Fruit fly (Drosophila melanogaster) whole organism, embryonic: ENCODE measurements around the gene CG5068.

Source experiments
- ATbp ChIP-seq: fragments of 200-800 bp; sonication (Bioruptor generic); optimal IDR thresholded peaks from 2 replicates; lab custom pipeline; 2017; ENCODE audit warnings: missing biosample characterization, mild to moderate bottlenecking, missing genetic modification characterization, missing genetic modification reagents
- Atf6 ChIP-seq: fragments of 200-800 bp; sonication (Bioruptor generic); IDR thresholded peaks from 2 replicates; pipeline ENCODE4 v1.3.6; 2022; ENCODE audit warnings: missing biosample characterization, missing genetic modification characterization
- B-H2 ChIP-seq: fragments of 200-800 bp; sonication (Bioruptor generic); optimal IDR thresholded peaks from 2 replicates; lab custom pipeline; 2018; ENCODE audit warnings: missing biosample characterization, mild to moderate bottlenecking, missing genetic modification characterization
- Bteb2 ChIP-seq: fragments of 200-800 bp; sonication (Bioruptor generic); optimal IDR thresholded peaks from 2 replicates; lab custom pipeline; 2016; ENCODE audit warnings: missing biosample characterization, missing genetic modification characterization
- CG10267 ChIP-seq: fragments of 200-800 bp; sonication (Bioruptor generic); optimal IDR thresholded peaks from 2 replicates; lab custom pipeline; 2018; ENCODE audit warnings: missing biosample characterization, mild to moderate bottlenecking, missing genetic modification characterization, moderate library complexity
- CG10462 ChIP-seq: fragments of 200-800 bp; sonication (Bioruptor generic); optimal IDR thresholded peaks from 2 replicates; lab custom pipeline; 2016; ENCODE audit warnings: missing biosample characterization, missing genetic modification characterization
- CG12104 ChIP-seq: fragments of 200-800 bp; sonication (Bioruptor generic); optimal IDR thresholded peaks from 3 replicates; lab custom pipeline; 2016; ENCODE audit warnings: missing biosample characterization, missing genetic modification characterization
- CG15011 ChIP-seq: fragments of 200-800 bp; sonication (Bioruptor generic); optimal IDR thresholded peaks from 3 replicates; lab custom pipeline; 2018; ENCODE audit warnings: missing biosample characterization, mild to moderate bottlenecking, missing genetic modification characterization
- CG17359 ChIP-seq: fragments of 200-800 bp; sonication (Bioruptor generic); optimal IDR thresholded peaks from 3 replicates; lab custom pipeline; 2018; ENCODE audit warnings: missing biosample characterization, mild to moderate bottlenecking, missing genetic modification characterization, moderate library complexity
- CG2202 ChIP-seq: fragments of 200-800 bp; sonication (Bioruptor generic); optimal IDR thresholded peaks from 2 replicates; lab custom pipeline; 2018; ENCODE audit warnings: missing biosample characterization, mild to moderate bottlenecking, missing genetic modification characterization
- CG34422 ChIP-seq: fragments of 200-800 bp; sonication (Bioruptor generic); IDR thresholded peaks from 3 replicates; pipeline ENCODE4 v1.3.6; 2022; ENCODE audit warnings: missing biosample characterization, missing genetic modification characterization
- CG6854 ChIP-seq: fragments of 200-800 bp; sonication (Bioruptor generic); optimal IDR thresholded peaks from 3 replicates; lab custom pipeline; 2017; ENCODE audit warnings: missing biosample characterization, mild to moderate bottlenecking, missing genetic modification characterization
- CG8924 ChIP-seq: fragments of 200-800 bp; optimal IDR thresholded peaks from 3 replicates; lab custom pipeline; 2019; ENCODE audit warnings: missing biosample characterization, mild to moderate bottlenecking, missing genetic modification characterization, moderate library complexity
- CG9437 ChIP-seq: fragments of 200-800 bp; sonication (Bioruptor generic); optimal IDR thresholded peaks from 2 replicates; lab custom pipeline; 2018; ENCODE audit warnings: missing biosample characterization, mild to moderate bottlenecking, missing genetic modification characterization
- Dek ChIP-seq: fragments of 200-800 bp; sonication (Bioruptor generic); optimal IDR thresholded peaks from 3 replicates; lab custom pipeline; 2019; ENCODE audit warnings: missing biosample characterization, mild to moderate bottlenecking, missing genetic modification characterization, moderate library complexity
- Ets97D ChIP-seq: fragments of 200-800 bp; sonication (Bioruptor generic); optimal IDR thresholded peaks from 3 replicates; lab custom pipeline; 2016; ENCODE audit warnings: missing biosample characterization, missing genetic modification characterization
- HLH3B ChIP-seq: fragments of 200-800 bp; sonication (Bioruptor generic); IDR thresholded peaks from 2 replicates; pipeline ENCODE4 v1.3.6; 2022; ENCODE audit warnings: missing biosample characterization, missing genetic modification characterization
- Hr51 ChIP-seq, 2 experiments: fragments of 200-800 bp; sonication (Bioruptor generic); optimal IDR thresholded peaks; 2 replicates in 1 of 2; 3 replicates in 1 of 2; lab custom pipeline; 2016 to 2018; ENCODE audit warnings: missing biosample characterization in 2 of 2, missing genetic modification characterization in 2 of 2, mild to moderate bottlenecking in 1 of 2, moderate library complexity in 1 of 2
- MESR4 ChIP-seq: fragments of 200-800 bp; sonication (Bioruptor generic); optimal IDR thresholded peaks from 2 replicates; lab custom pipeline; 2018; ENCODE audit warnings: missing biosample characterization, mild to moderate bottlenecking, missing genetic modification characterization, moderate library complexity
- NfI ChIP-seq: fragments of 200-800 bp; sonication (Bioruptor generic); optimal IDR thresholded peaks from 3 replicates; lab custom pipeline; 2018; ENCODE audit warnings: missing biosample characterization, mild to moderate bottlenecking, missing genetic modification characterization, moderate library complexity
- Oli ChIP-seq: fragments of 200-800 bp; sonication (Bioruptor generic); optimal IDR thresholded peaks from 2 replicates; lab custom pipeline; 2018; ENCODE audit warnings: missing biosample characterization, mild to moderate bottlenecking, missing genetic modification characterization, moderate library complexity
- Scr ChIP-seq: fragments of 200-800 bp; sonication (Bioruptor generic); IDR thresholded peaks from 2 replicates; pipeline ENCODE4 v1.3.6; 2022; ENCODE audit warnings: missing biosample characterization, missing genetic modification characterization; ENCODE audit not compliant: partially characterized antibody
- Sry-β ChIP-seq: fragments of 200-800 bp; sonication (Bioruptor generic); optimal IDR thresholded peaks from 2 replicates; lab custom pipeline; 2018; ENCODE audit warnings: missing biosample characterization, mild to moderate bottlenecking, missing genetic modification characterization, moderate library complexity
- Tbp ChIP-seq: fragments of >200 bp; optimal IDR thresholded peaks from 2 replicates; lab custom pipeline; 2018; ENCODE audit warnings: missing biosample characterization, missing genetic modification characterization
- ab ChIP-seq: fragments of 200-800 bp; sonication (Bioruptor generic); optimal IDR thresholded peaks from 2 replicates; lab custom pipeline; 2016; ENCODE audit warnings: missing biosample characterization, missing genetic modification characterization
- da ChIP-seq: fragments of 200-800 bp; sonication (Bioruptor generic); optimal IDR thresholded peaks from 2 replicates; lab custom pipeline; 2016; ENCODE audit warnings: missing biosample characterization, missing genetic modification characterization
- dan ChIP-seq: fragments of 200-800 bp; sonication (Bioruptor generic); IDR thresholded peaks from 2 replicates; pipeline ENCODE4 v1.3.6; 2022; ENCODE audit warnings: missing biosample characterization, missing genetic modification characterization
- dati ChIP-seq: fragments of 200-800 bp; sonication (Bioruptor generic); IDR thresholded peaks from 2 replicates; pipeline ENCODE4 v1.3.6; 2022; ENCODE audit warnings: missing biosample characterization, missing genetic modification characterization
- gce ChIP-seq: fragments of 200-800 bp; sonication (Bioruptor generic); IDR thresholded peaks from 3 replicates; pipeline ENCODE4 v1.3.6; 2022; ENCODE audit warnings: missing biosample characterization, missing genetic modification characterization
- hb ChIP-seq: fragments of 200-800 bp; sonication (Bioruptor generic); IDR thresholded peaks from 3 replicates; pipeline ENCODE4 v1.3.6; 2022; ENCODE audit warnings: missing biosample characterization, missing genetic modification characterization; ENCODE audit not compliant: partially characterized antibody
- hth ChIP-seq: fragments of >200 bp; optimal IDR thresholded peaks from 2 replicates; lab custom pipeline; 2017; ENCODE audit warnings: inconsistent platforms
- lbe ChIP-seq: fragments of 200-800 bp; sonication (Bioruptor generic); optimal IDR thresholded peaks from 2 replicates; lab custom pipeline; 2016; ENCODE audit warnings: missing biosample characterization, mild to moderate bottlenecking, missing genetic modification characterization
- nerfin-2 ChIP-seq: fragments of 200-800 bp; sonication (Bioruptor generic); IDR thresholded peaks from 2 replicates; pipeline ENCODE4 v1.3.6; 2022; ENCODE audit warnings: missing biosample characterization, missing genetic modification characterization; ENCODE audit not compliant: partially characterized antibody
- oc ChIP-seq: fragments of 200-800 bp; sonication (Bioruptor generic); optimal IDR thresholded peaks from 2 replicates; lab custom pipeline; 2018; ENCODE audit warnings: missing biosample characterization, mild to moderate bottlenecking, missing genetic modification characterization, moderate library complexity
- onecut ChIP-seq: fragments of 200-800 bp; sonication (Bioruptor generic); IDR thresholded peaks from 2 replicates; pipeline ENCODE4 v1.3.6; 2022; ENCODE audit warnings: missing biosample characterization, missing genetic modification characterization
- pfk ChIP-seq: fragments of 200-800 bp; sonication (Bioruptor generic); optimal IDR thresholded peaks from 2 replicates; lab custom pipeline; 2018; ENCODE audit warnings: missing biosample characterization, mild to moderate bottlenecking, missing genetic modification characterization, moderate library complexity
- pita ChIP-seq: fragments of 200-800 bp; sonication (Bioruptor generic); optimal IDR thresholded peaks from 2 replicates; lab custom pipeline; 2017; ENCODE audit warnings: missing biosample characterization, mild to moderate bottlenecking, missing genetic modification characterization
- pum ChIP-seq: fragments of 200-800 bp; sonication (Bioruptor generic); optimal IDR thresholded peaks from 2 replicates; lab custom pipeline; 2016; ENCODE audit warnings: missing biosample characterization, missing genetic modification characterization
- sc ChIP-seq, 3 experiments: fragments of >200 bp in 2 of 3; fragments of 200-800 bp in 1 of 3; sonication (Bioruptor generic) in 1 of 3; optimal IDR thresholded peaks; 2 replicates in 2 of 3; 3 replicates in 1 of 3; lab custom pipeline; 2017; ENCODE audit warnings: mild to moderate bottlenecking in 1 of 3, missing biosample characterization in 1 of 3, missing genetic modification characterization in 1 of 3, missing genetic modification reagents in 1 of 3
- sima ChIP-seq: fragments of 200-800 bp; sonication (Bioruptor generic); optimal IDR thresholded peaks from 2 replicates; lab custom pipeline; 2016; ENCODE audit warnings: missing biosample characterization, missing genetic modification characterization
- stc ChIP-seq: fragments of 200-800 bp; sonication (Bioruptor generic); IDR thresholded peaks from 2 replicates; pipeline ENCODE4 v1.3.6; 2022; ENCODE audit warnings: missing biosample characterization, missing genetic modification characterization
- tap ChIP-seq: fragments of 200-800 bp; optimal IDR thresholded peaks from 3 replicates; lab custom pipeline; 2019; ENCODE audit warnings: missing biosample characterization, mild to moderate bottlenecking, missing genetic modification characterization, moderate library complexity
- tll ChIP-seq, 2 experiments: fragments of 200-800 bp in 1 of 2; fragments of >200 bp in 1 of 2; sonication (Bioruptor generic) in 1 of 2; optimal IDR thresholded peaks; 2 replicates each; lab custom pipeline; 2017 to 2019; ENCODE audit warnings: missing biosample characterization in 2 of 2, missing genetic modification characterization in 2 of 2, mild to moderate bottlenecking in 1 of 2, moderate library complexity in 1 of 2
- twi ChIP-seq: fragments of 200-800 bp; optimal IDR thresholded peaks from 2 replicates; lab custom pipeline; 2019; ENCODE audit warnings: missing biosample characterization, mild to moderate bottlenecking, missing genetic modification characterization, moderate library complexity
- unc-4 ChIP-seq: fragments of 200-800 bp; sonication (Bioruptor generic); IDR thresholded peaks from 2 replicates; pipeline ENCODE4 v1.3.6; 2022; ENCODE audit warnings: missing biosample characterization, missing genetic modification characterization; ENCODE audit not compliant: partially characterized antibody
- usp ChIP-seq: fragments of >200 bp; optimal IDR thresholded peaks from 2 replicates; lab custom pipeline; 2017; ENCODE audit warnings: missing biosample characterization, missing genetic modification characterization
- vvl ChIP-seq: fragments of 200-800 bp; sonication (Bioruptor generic); IDR thresholded peaks from 2 replicates; pipeline ENCODE4 v1.3.6; 2022; ENCODE audit warnings: missing biosample characterization, missing genetic modification characterization
- wdn ChIP-seq: fragments of 200-800 bp; sonication (Bioruptor generic); IDR thresholded peaks from 2 replicates; pipeline ENCODE4 v1.3.6; 2022; ENCODE audit warnings: missing biosample characterization, missing genetic modification characterization
- yki ChIP-seq: fragments of >200 bp; optimal IDR thresholded peaks from 3 replicates; lab custom pipeline; 2018

CG5068 gene

DNA sequence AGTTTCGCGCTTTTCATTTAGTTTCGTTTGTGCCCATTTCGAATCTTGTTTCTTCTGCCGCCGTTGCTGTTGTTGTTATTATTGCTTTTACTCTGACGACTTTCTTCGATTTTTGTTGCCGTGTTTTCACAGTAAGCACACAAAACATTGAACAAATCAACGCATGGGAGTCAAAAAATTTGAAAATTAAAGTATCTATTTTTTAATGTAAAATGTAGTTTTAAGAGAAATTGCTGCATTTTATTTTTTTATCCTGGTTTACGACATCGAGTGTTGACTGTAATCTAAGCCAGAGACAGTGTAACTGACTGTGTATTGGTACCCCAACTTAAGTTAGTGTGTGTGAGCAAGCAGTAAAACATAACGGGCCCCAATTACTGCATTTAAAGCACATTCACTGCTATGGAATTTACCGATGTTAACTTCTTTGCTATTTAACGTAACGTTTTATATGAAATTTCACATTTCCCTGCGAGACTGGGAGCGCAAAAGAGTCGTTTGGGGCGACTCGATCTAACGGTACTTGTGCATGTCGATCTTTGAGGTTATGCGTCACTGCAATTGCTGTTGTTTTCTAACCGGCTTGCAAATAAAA is 9.8 kb downstream of the CG5068 start (continued):
- TF ChIP-seq Hr51 (GFP tag; optimal IDR thresholded peaks at IDR 0.05; lab: Kevin White, UChicago) (peak in 1 of 2 experiments; percentile 19), Oli (tag; lab: Kevin White, UChicago) (peak; percentile 65), Sry-β (no peak), gce (GFP tag; lab: Robert Waterston, UW) (0 out of 3 replicates have a peak, but pooled peaks have one; percentile 46), CG15011 (GFP tag; lab: Kevin White, UChicago) (peak; percentile 11), tap (tag; lab: Kevin White, UChicago) (no peak), CG12104 (GFP tag; lab: Kevin White, UChicago) (peak; percentile 25), twi (tag; lab: Kevin White, UChicago) (peak; percentile 6), NfI (GFP tag; lab: Kevin White, UChicago) (no peak), CG34422 (GFP tag; lab: Robert Waterston, UW) (peak; percentile 57; the same call in 1 of the 3 replicates), oc (no peak), Dek (tag; lab: Kevin White, UChicago) (peak; percentile 32), stc (GFP tag; lab: Robert Waterston, UW) (peak; percentile 62; the same call in 1 of the 2 replicates), MESR4 (GFP tag; lab: Kevin White, UChicago) (peak; percentile 17), wdn (GFP tag; lab: Robert Waterston, UW) (peak; percentile 28; the same call in 1 of the 2 replicates), Atf6 (GFP tag; lab: Robert Waterston, UW) (no peak), CG2202 (tag; lab: Kevin White, UChicago) (peak; percentile 10), CG10267 (tag; lab: Kevin White, UChicago) (peak; percentile 57), hth (lab: Kevin White, UChicago) (no peak), ab (GFP tag; lab: Kevin White, UChicago) (no peak), sima (no peak), CG9437 (GFP tag; lab: Kevin White, UChicago) (peak; percentile 13), pfk (GFP tag; lab: Kevin White, UChicago) (no peak), hb (GFP tag; lab: Robert Waterston, UW) (no peak), usp (no peak), ATbp (GFP tag; lab: Kevin White, UChicago) (peak; percentile 65), da (GFP tag; lab: Kevin White, UChicago) (no peak), CG6854 (GFP tag; lab: Kevin White, UChicago) (no peak), dati (GFP tag; lab: Robert Waterston, UW) (0 out of 2 replicates have a peak, but pooled peaks have one; percentile 3), CG17359 (tag; lab: Kevin White, UChicago) (peak; percentile 84), lbe (peak; percentile 80), B-H2 (GFP tag; lab: Kevin White, UChicago) (no peak), tll (GFP tag; optimal IDR thresholded peaks at IDR 0.05; lab: Kevin White, UChicago) (no peak), pum (GFP tag; lab: Kevin White, UChicago) (peak; percentile 54), unc-4 (no peak), vvl (GFP tag; lab: Robert Waterston, UW) (peak; percentile 84), Bteb2 (GFP tag; lab: Kevin White, UChicago) (no peak), HLH3B (peak; percentile 72), sc (optimal IDR thresholded peaks at IDR 0.05; lab: Kevin White, UChicago) (no peak), sc (GFP tag; optimal IDR thresholded peaks at IDR 0.05; lab: Kevin White, UChicago) (peak; percentile 57), Ets97D (GFP tag; lab: Kevin White, UChicago) (peak; percentile 31), CG8924 (tag; lab: Kevin White, UChicago) (peak; percentile 51), CG10462 (GFP tag; lab: Kevin White, UChicago) (no peak), nerfin-2 (GFP tag; lab: Robert Waterston, UW) (no peak), dan (GFP tag; lab: Robert Waterston, UW) (no peak), yki (no peak), Tbp (no peak), onecut (GFP tag; lab: Robert Waterston, UW) (no peak), pita (no peak), Scr (no peak)
